Fruit fly (Drosophila melanogaster) whole organism, embryonic: ENCODE results near the gene drn.

Experiments used
- Atf-2 ChIP-seq: fragments of 200-800 bp; sonication (Bioruptor generic); optimal IDR thresholded peaks from 2 replicates; lab custom pipeline; 2016; ENCODE audit warnings: missing biosample characterization, missing genetic modification characterization
- Blimp-1 ChIP-seq: fragments of 200-800 bp; sonication (Bioruptor generic); optimal IDR thresholded peaks from 3 replicates; lab custom pipeline; 2018; ENCODE audit warnings: missing biosample characterization, missing genetic modification characterization, mild to moderate bottlenecking, moderate library complexity, missing genetic modification reagents
- CG11085 ChIP-seq: fragments of 200-800 bp; sonication (Bioruptor generic); IDR thresholded peaks from 2 replicates; pipeline ENCODE4 v1.3.6; 2022; ENCODE audit warnings: missing biosample characterization, missing genetic modification characterization
- CG11093 ChIP-seq: fragments of 200-800 bp; sonication (Bioruptor generic); IDR thresholded peaks from 3 replicates; pipeline ENCODE4 v1.3.6; 2022; ENCODE audit warnings: missing biosample characterization, missing genetic modification characterization
- CG13296 ChIP-seq: fragments of 200-800 bp; sonication (Bioruptor generic); optimal IDR thresholded peaks from 3 replicates; lab custom pipeline; 2018; ENCODE audit warnings: missing biosample characterization, mild to moderate bottlenecking, missing genetic modification characterization
- CG14965 ChIP-seq: fragments of 200-800 bp; sonication (Bioruptor generic); optimal IDR thresholded peaks from 2 replicates; lab custom pipeline; 2016; ENCODE audit warnings: missing biosample characterization, missing genetic modification characterization, borderline replicate concordance
- CG15514 ChIP-seq: fragments of 200-800 bp; sonication (Bioruptor generic); optimal IDR thresholded peaks from 3 replicates; lab custom pipeline; 2017; ENCODE audit warnings: missing biosample characterization, missing genetic modification characterization, mild to moderate bottlenecking, moderate library complexity, missing genetic modification reagents
- CG17829 ChIP-seq: fragments of 200-800 bp; optimal IDR thresholded peaks from 2 replicates; lab custom pipeline; 2019; ENCODE audit warnings: missing biosample characterization, mild to moderate bottlenecking, missing genetic modification characterization, moderate library complexity
- CG3281 ChIP-seq: fragments of 200-800 bp; sonication (Bioruptor generic); optimal IDR thresholded peaks from 3 replicates; lab custom pipeline; 2017; ENCODE audit warnings: missing biosample characterization, mild to moderate bottlenecking, missing genetic modification characterization
- CG4424 ChIP-seq: fragments of 200-800 bp; sonication (Bioruptor generic); optimal IDR thresholded peaks from 3 replicates; lab custom pipeline; 2016; ENCODE audit warnings: missing biosample characterization, missing genetic modification characterization
- CG5180 ChIP-seq: fragments of 200-800 bp; sonication (Bioruptor generic); optimal IDR thresholded peaks from 3 replicates; lab custom pipeline; 2017; ENCODE audit warnings: missing biosample characterization, missing genetic modification characterization, mild to moderate bottlenecking, moderate library complexity, missing genetic modification reagents
- CG6654 ChIP-seq: fragments of 200-800 bp; sonication (Bioruptor generic); optimal IDR thresholded peaks from 2 replicates; lab custom pipeline; 2017; ENCODE audit warnings: missing biosample characterization, mild to moderate bottlenecking, missing genetic modification characterization
- CG6689 ChIP-seq: fragments of 200-800 bp; sonication (Bioruptor generic); IDR thresholded peaks from 2 replicates; pipeline ENCODE4 v1.3.6; 2022; ENCODE audit warnings: missing biosample characterization, missing genetic modification characterization
- CG7786 ChIP-seq: fragments of 200-800 bp; sonication (Bioruptor generic); optimal IDR thresholded peaks from 2 replicates; lab custom pipeline; 2016; ENCODE audit warnings: missing biosample characterization, missing genetic modification characterization
- CG8359 ChIP-seq: fragments of 200-800 bp; sonication (Bioruptor generic); optimal IDR thresholded peaks from 2 replicates; lab custom pipeline; 2017; ENCODE audit warnings: missing biosample characterization, mild to moderate bottlenecking, missing genetic modification characterization, borderline replicate concordance
- CG9215 ChIP-seq: fragments of 200-800 bp; sonication (Bioruptor generic); IDR thresholded peaks from 2 replicates; pipeline ENCODE4 v1.3.6; 2022; ENCODE audit warnings: missing biosample characterization, missing genetic modification characterization
- CG9727 ChIP-seq: fragments of 200-800 bp; sonication (Bioruptor generic); optimal IDR thresholded peaks from 3 replicates; lab custom pipeline; 2017; ENCODE audit warnings: missing biosample characterization, mild to moderate bottlenecking, missing genetic modification characterization
- CG9876 ChIP-seq: fragments of 200-800 bp; sonication (Bioruptor generic); optimal IDR thresholded peaks from 2 replicates; lab custom pipeline; 2016; ENCODE audit warnings: missing biosample characterization, missing genetic modification characterization
- Dek ChIP-seq: fragments of 200-800 bp; sonication (Bioruptor generic); optimal IDR thresholded peaks from 3 replicates; lab custom pipeline; 2019; ENCODE audit warnings: missing biosample characterization, mild to moderate bottlenecking, missing genetic modification characterization, moderate library complexity
- Dll ChIP-seq: fragments of 200-800 bp; sonication (Bioruptor generic); IDR thresholded peaks from 4 replicates; pipeline ENCODE4 v1.3.6; 2022; ENCODE audit warnings: missing biosample characterization, missing genetic modification characterization; ENCODE audit not compliant: partially characterized antibody
- HLH54F ChIP-seq: fragments of 200-800 bp; sonication (Bioruptor generic); optimal IDR thresholded peaks from 3 replicates; lab custom pipeline; 2016; ENCODE audit warnings: missing biosample characterization, missing genetic modification characterization
- Hey ChIP-seq: fragments of 200-800 bp; sonication (Bioruptor generic); optimal IDR thresholded peaks from 3 replicates; lab custom pipeline; 2018; ENCODE audit warnings: missing biosample characterization, mild to moderate bottlenecking, missing genetic modification characterization
- MESR4 ChIP-seq: fragments of 200-800 bp; sonication (Bioruptor generic); optimal IDR thresholded peaks from 2 replicates; lab custom pipeline; 2018; ENCODE audit warnings: missing biosample characterization, mild to moderate bottlenecking, missing genetic modification characterization, moderate library complexity
- Max ChIP-seq: fragments of 200-800 bp; sonication (Bioruptor generic); optimal IDR thresholded peaks from 2 replicates; lab custom pipeline; 2016; ENCODE audit warnings: missing biosample characterization, mild to moderate bottlenecking, missing genetic modification characterization
- NFAT ChIP-seq: fragments of 200-800 bp; sonication (Bioruptor generic); IDR thresholded peaks from 2 replicates; pipeline ENCODE4 v1.3.6; 2022; ENCODE audit warnings: missing biosample characterization, missing genetic modification characterization
- Poxn ChIP-seq: fragments of 200-800 bp; sonication (Bioruptor generic); IDR thresholded peaks from 2 replicates; pipeline ENCODE4 v1.3.6; 2022; ENCODE audit warnings: missing biosample characterization, missing genetic modification characterization
- Side ChIP-seq: fragments of 200-800 bp; sonication (Bioruptor generic); optimal IDR thresholded peaks from 2 replicates; lab custom pipeline; 2016; ENCODE audit warnings: missing biosample characterization, missing genetic modification characterization
- Spps ChIP-seq: fragments of 200-800 bp; sonication (Bioruptor generic); optimal IDR thresholded peaks from 2 replicates; lab custom pipeline; 2018; ENCODE audit warnings: missing biosample characterization, mild to moderate bottlenecking, missing genetic modification characterization
- TFAM ChIP-seq: fragments of 200-800 bp; sonication (Bioruptor generic); optimal IDR thresholded peaks from 2 replicates; lab custom pipeline; 2017; ENCODE audit warnings: missing biosample characterization, missing genetic modification characterization, inconsistent platforms
- Taf1 ChIP-seq: fragments of 200-800 bp; sonication (Bioruptor generic); IDR thresholded peaks from 2 replicates; pipeline ENCODE4 v1.3.6; 2022; ENCODE audit warnings: missing biosample characterization, missing genetic modification characterization
- Vsx1 ChIP-seq: fragments of 200-800 bp; sonication (Bioruptor generic); optimal IDR thresholded peaks from 2 replicates; lab custom pipeline; 2017; ENCODE audit warnings: missing biosample characterization, mild to moderate bottlenecking, missing genetic modification characterization, missing genetic modification reagents
- YL-1 ChIP-seq: fragments of 200-800 bp; sonication (Bioruptor generic); optimal IDR thresholded peaks from 3 replicates; lab custom pipeline; 2017; ENCODE audit warnings: missing biosample characterization, mild to moderate bottlenecking, missing genetic modification characterization
- abd-A ChIP-seq: fragments of 200-800 bp; sonication (Bioruptor generic); optimal IDR thresholded peaks from 3 replicates; lab custom pipeline; 2019; ENCODE audit warnings: missing biosample characterization, mild to moderate bottlenecking, missing genetic modification characterization, moderate library complexity
- ara ChIP-seq: fragments of 200-800 bp; sonication (Bioruptor generic); IDR thresholded peaks from 2 replicates; pipeline ENCODE4 v1.3.6; 2022; ENCODE audit warnings: missing biosample characterization, missing genetic modification characterization
- bowl ChIP-seq: fragments of 200-800 bp; sonication (Bioruptor generic); IDR thresholded peaks from 2 replicates; pipeline ENCODE4 v1.3.6; 2022; ENCODE audit warnings: missing biosample characterization, missing genetic modification characterization
- bsh ChIP-seq, 2 experiments: fragments of 200-800 bp; sonication (Bioruptor generic); optimal IDR thresholded peaks; 2 replicates each; lab custom pipeline; 2017 to 2018; ENCODE audit warnings: mild to moderate bottlenecking in 2 of 2, missing biosample characterization in 2 of 2, missing genetic modification characterization in 2 of 2, moderate library complexity in 1 of 2
- chn ChIP-seq: fragments of 200-800 bp; sonication (Bioruptor generic); optimal IDR thresholded peaks from 2 replicates; lab custom pipeline; 2016; ENCODE audit warnings: missing biosample characterization, missing genetic modification characterization
- crol ChIP-seq: fragments of 200-800 bp; sonication (Bioruptor generic); IDR thresholded peaks from 2 replicates; pipeline ENCODE4 v1.3.6; 2022; ENCODE audit warnings: missing biosample characterization, missing genetic modification characterization
- dati ChIP-seq: fragments of 200-800 bp; sonication (Bioruptor generic); IDR thresholded peaks from 2 replicates; pipeline ENCODE4 v1.3.6; 2022; ENCODE audit warnings: missing biosample characterization, missing genetic modification characterization
- dimm ChIP-seq: fragments of 200-800 bp; sonication (Bioruptor generic); IDR thresholded peaks from 2 replicates; pipeline ENCODE4 v1.3.6; 2022; ENCODE audit warnings: missing biosample characterization, missing genetic modification characterization
- dysf ChIP-seq: fragments of 200-800 bp; sonication (Bioruptor generic); IDR thresholded peaks from 3 replicates; pipeline ENCODE4 v1.3.6; 2022; ENCODE audit warnings: missing biosample characterization, missing genetic modification characterization
- ems ChIP-seq: fragments of 200-800 bp; sonication (Bioruptor generic); optimal IDR thresholded peaks from 3 replicates; lab custom pipeline; 2016; ENCODE audit warnings: missing biosample characterization, missing genetic modification characterization
- hbn ChIP-seq: fragments of 200-800 bp; sonication (Bioruptor generic); IDR thresholded peaks from 2 replicates; pipeline ENCODE4 v1.3.6; 2022; ENCODE audit warnings: missing biosample characterization, missing genetic modification characterization; ENCODE audit not compliant: partially characterized antibody
- luna ChIP-seq: fragments of 200-800 bp; sonication (Bioruptor generic); optimal IDR thresholded peaks from 2 replicates; lab custom pipeline; 2016; ENCODE audit warnings: missing biosample characterization, missing genetic modification characterization
- nom ChIP-seq: fragments of 200-800 bp; sonication (Bioruptor generic); optimal IDR thresholded peaks from 2 replicates; lab custom pipeline; 2017; ENCODE audit warnings: missing biosample characterization, missing genetic modification characterization, mild to moderate bottlenecking, moderate library complexity, missing genetic modification reagents
- pb ChIP-seq: fragments of 200-800 bp; sonication (Bioruptor generic); optimal IDR thresholded peaks from 3 replicates; lab custom pipeline; 2016; ENCODE audit warnings: missing biosample characterization, missing genetic modification characterization
- pfk ChIP-seq: fragments of 200-800 bp; sonication (Bioruptor generic); optimal IDR thresholded peaks from 2 replicates; lab custom pipeline; 2018; ENCODE audit warnings: missing biosample characterization, mild to moderate bottlenecking, missing genetic modification characterization, moderate library complexity
- trem ChIP-seq: fragments of 200-800 bp; optimal IDR thresholded peaks from 3 replicates; lab custom pipeline; 2019; ENCODE audit warnings: missing biosample characterization, mild to moderate bottlenecking, missing genetic modification characterization, moderate library complexity
- trh ChIP-seq: fragments of 200-800 bp; sonication (Bioruptor generic); optimal IDR thresholded peaks from 2 replicates; lab custom pipeline; 2016; ENCODE audit warnings: missing biosample characterization, missing genetic modification characterization
- wdn ChIP-seq: fragments of 200-800 bp; sonication (Bioruptor generic); IDR thresholded peaks from 2 replicates; pipeline ENCODE4 v1.3.6; 2022; ENCODE audit warnings: missing biosample characterization, missing genetic modification characterization

Gene drn

dm6 chr3R:9401127-9401603, 61.1 kb downstream of the drn start, which contains the start of the genes RpL34b and CG8132 (continued):
- TF ChIP-seq CG8359 (GFP tag; lab: Kevin White, UChicago) (peak; percentile 80), CG6654 (GFP tag; lab: Kevin White, UChicago) (peak; percentile 71), CG7786 (GFP tag; lab: Kevin White, UChicago) (peak; percentile 95), MESR4 (GFP tag; lab: Kevin White, UChicago) (peak; percentile 94), CG17829 (tag; lab: Kevin White, UChicago) (peak; percentile 96), Hey (tag; lab: Kevin White, UChicago) (peak; percentile 95), ems (GFP tag; lab: Kevin White, UChicago) (peak; percentile 96), Poxn (GFP tag; lab: Robert Waterston, UW) (peak; percentile 88), CG11085 (GFP tag; lab: Robert Waterston, UW) (peak; percentile 97), dati (peak; percentile 89), CG13296 (GFP tag; lab: Kevin White, UChicago) (peak; percentile 97), nom (GFP tag; lab: Kevin White, UChicago) (peak; percentile 90), CG3281 (peak; percentile 94), bowl (GFP tag; lab: Robert Waterston, UW) (peak; percentile 81), Dek (tag; lab: Kevin White, UChicago) (peak; percentile 96), CG9727 (GFP tag; lab: Kevin White, UChicago) (peak; percentile 96), CG11093 (GFP tag; lab: Robert Waterston, UW) (peak; percentile 88), Side (GFP tag; lab: Kevin White, UChicago) (peak; percentile 95), Atf-2 (GFP tag; lab: Kevin White, UChicago) (peak; percentile 90), Blimp-1 (GFP tag; lab: Kevin White, UChicago) (peak; percentile 91), CG14965 (GFP tag; lab: Kevin White, UChicago) (peak; percentile 60), CG4424 (GFP tag; lab: Kevin White, UChicago) (peak; percentile 95), CG5180 (peak; percentile 83), CG9215 (GFP tag; lab: Robert Waterston, UW) (peak; percentile 95), CG6689 (peak; percentile 94), crol (GFP tag; lab: Robert Waterston, UW) (no peak; the same call in 1 of the 2 replicates), Dll (peak; percentile 25; the same call in 1 of the 4 replicates), dimm (GFP tag; lab: Robert Waterston, UW) (peak; percentile 50), trh (GFP tag; lab: Kevin White, UChicago) (peak; percentile 87), YL-1 (GFP tag; lab: Kevin White, UChicago) (peak; percentile 100), trem (tag; lab: Kevin White, UChicago) (peak; percentile 95), chn (peak; percentile 97), pb (GFP tag; lab: Kevin White, UChicago) (peak; percentile 91), abd-A (tag; lab: Kevin White, UChicago) (no peak), dysf (GFP tag; lab: Robert Waterston, UW) (peak; percentile 95), CG9876 (GFP tag; lab: Kevin White, UChicago) (peak; percentile 97), TFAM (GFP tag; lab: Kevin White, UChicago) (peak; percentile 17), luna (peak; percentile 94), HLH54F (GFP tag; lab: Kevin White, UChicago) (peak; percentile 97), pfk (GFP tag; lab: Kevin White, UChicago) (peak; percentile 83), Taf1 (GFP tag; lab: Robert Waterston, UW) (peak; percentile 89), NFAT (peak; percentile 98), bsh (GFP tag; optimal IDR thresholded peaks at IDR 0.05; lab: Kevin White, UChicago) (peak; percentile 47 to 93), Vsx1 (GFP tag; lab: Kevin White, UChicago) (peak; percentile 91), ara (peak; percentile 92), Spps (tag; lab: Kevin White, UChicago) (peak; percentile 91), hbn (GFP tag; lab: Robert Waterston, UW) (no peak), Max (GFP tag; lab: Kevin White, UChicago) (peak; percentile 98), CG15514 (GFP tag; lab: Kevin White, UChicago) (peak; percentile 93), wdn (GFP tag; lab: Robert Waterston, UW) (peak; percentile 96)
